Fruit fly (Drosophila melanogaster) whole organism, embryonic: ENCODE results near the gene Ts.

Source experiments
- BEAF-32 ChIP-seq: fragments of 200-800 bp; sonication (Bioruptor generic); optimal IDR thresholded peaks from 3 replicates; lab custom pipeline; 2017; ENCODE audit warnings: missing biosample characterization, missing genetic modification characterization, mild to moderate bottlenecking, moderate library complexity, missing genetic modification reagents
- Bgb ChIP-seq: fragments of 200-800 bp; sonication (Bioruptor generic); IDR thresholded peaks from 2 replicates; pipeline ENCODE4 v1.3.6; 2022; ENCODE audit warnings: missing biosample characterization, missing genetic modification characterization; ENCODE audit not compliant: partially characterized antibody
- CG11085 ChIP-seq: fragments of 200-800 bp; sonication (Bioruptor generic); IDR thresholded peaks from 2 replicates; pipeline ENCODE4 v1.3.6; 2022; ENCODE audit warnings: missing biosample characterization, missing genetic modification characterization
- CG12104 ChIP-seq: fragments of 200-800 bp; sonication (Bioruptor generic); optimal IDR thresholded peaks from 3 replicates; lab custom pipeline; 2016; ENCODE audit warnings: missing biosample characterization, missing genetic modification characterization
- CG12219 ChIP-seq: fragments of 200-800 bp; sonication (Bioruptor generic); optimal IDR thresholded peaks from 3 replicates; lab custom pipeline; 2018; ENCODE audit warnings: missing biosample characterization, mild to moderate bottlenecking, missing genetic modification characterization
- CG12391 ChIP-seq: fragments of 200-800 bp; sonication (Bioruptor generic); optimal IDR thresholded peaks from 3 replicates; lab custom pipeline; 2018; ENCODE audit warnings: missing biosample characterization, mild to moderate bottlenecking, missing genetic modification characterization, moderate library complexity
- CG16813 ChIP-seq: fragments of 200-800 bp; sonication (Bioruptor generic); IDR thresholded peaks from 3 replicates; pipeline ENCODE4 v1.3.6; 2022; ENCODE audit warnings: missing biosample characterization, missing genetic modification characterization; ENCODE audit not compliant: partially characterized antibody
- CG18764 ChIP-seq: fragments of 200-800 bp; sonication (Bioruptor generic); optimal IDR thresholded peaks from 3 replicates; lab custom pipeline; 2016; ENCODE audit warnings: missing biosample characterization, missing genetic modification characterization
- CG2712 ChIP-seq: fragments of 200-800 bp; optimal IDR thresholded peaks from 3 replicates; lab custom pipeline; 2019; ENCODE audit warnings: missing biosample characterization, mild to moderate bottlenecking, missing genetic modification characterization, moderate library complexity
- CG30431 ChIP-seq: fragments of 200-800 bp; sonication (Bioruptor generic); optimal IDR thresholded peaks from 2 replicates; lab custom pipeline; 2017; ENCODE audit warnings: missing biosample characterization, missing genetic modification characterization
- CG34224 ChIP-seq: fragments of 200-800 bp; sonication (Bioruptor generic); IDR thresholded peaks from 3 replicates; pipeline ENCODE4 v1.3.6; 2022; ENCODE audit warnings: missing biosample characterization, missing genetic modification characterization; ENCODE audit not compliant: partially characterized antibody
- CG3838 ChIP-seq: fragments of 200-800 bp; sonication (Bioruptor generic); optimal IDR thresholded peaks from 3 replicates; lab custom pipeline; 2016; ENCODE audit warnings: missing biosample characterization, missing genetic modification characterization
- CG5245 ChIP-seq: fragments of 200-800 bp; sonication (Bioruptor generic); optimal IDR thresholded peaks from 3 replicates; lab custom pipeline; 2016; ENCODE audit warnings: missing biosample characterization, missing genetic modification characterization
- CG8924 ChIP-seq: fragments of 200-800 bp; optimal IDR thresholded peaks from 3 replicates; lab custom pipeline; 2019; ENCODE audit warnings: missing biosample characterization, mild to moderate bottlenecking, missing genetic modification characterization, moderate library complexity
- D19B ChIP-seq: fragments of 200-800 bp; sonication (Bioruptor generic); optimal IDR thresholded peaks from 2 replicates; lab custom pipeline; 2017; ENCODE audit warnings: missing biosample characterization, mild to moderate bottlenecking, missing genetic modification characterization
- H15 ChIP-seq: fragments of 200-800 bp; sonication (Bioruptor generic); IDR thresholded peaks from 3 replicates; pipeline ENCODE4 v1.3.6; 2022; ENCODE audit warnings: missing biosample characterization, missing genetic modification characterization
- HLHmδ ChIP-seq: fragments of 200-800 bp; sonication (Bioruptor generic); optimal IDR thresholded peaks from 2 replicates; lab custom pipeline; 2018; ENCODE audit warnings: missing biosample characterization, mild to moderate bottlenecking, missing genetic modification characterization, moderate library complexity
- Hmx ChIP-seq: fragments of 200-800 bp; sonication (Bioruptor generic); optimal IDR thresholded peaks from 2 replicates; lab custom pipeline; 2016; ENCODE audit warnings: missing biosample characterization, missing genetic modification characterization
- Lhr ChIP-seq: fragments of 200-800 bp; sonication (Bioruptor generic); optimal IDR thresholded peaks from 3 replicates; lab custom pipeline; 2017; ENCODE audit warnings: mild to moderate bottlenecking, missing biosample characterization, missing genetic modification reagents, missing genetic modification characterization
- Med ChIP-seq: fragments of 200-800 bp; sonication (Bioruptor generic); peaks from one replicate; lab custom pipeline; 2016; ENCODE audit warnings: missing biosample characterization, missing genetic modification characterization, mild to moderate bottlenecking, inconsistent platforms, moderate library complexity
- Mrtf ChIP-seq: fragments of 200-800 bp; sonication (Bioruptor generic); IDR thresholded peaks from 3 replicates; pipeline ENCODE4 v1.3.6; 2022; ENCODE audit warnings: missing biosample characterization, missing genetic modification characterization
- NFAT ChIP-seq: fragments of 200-800 bp; sonication (Bioruptor generic); IDR thresholded peaks from 2 replicates; pipeline ENCODE4 v1.3.6; 2022; ENCODE audit warnings: missing biosample characterization, missing genetic modification characterization
- Ptx1 ChIP-seq: fragments of 200-800 bp; sonication (Bioruptor generic); IDR thresholded peaks from 2 replicates; pipeline ENCODE4 v1.3.6; 2022; ENCODE audit warnings: missing biosample characterization, missing genetic modification characterization
- Rfx ChIP-seq: fragments of 200-800 bp; sonication (Bioruptor generic); IDR thresholded peaks from 2 replicates; pipeline ENCODE4 v1.3.6; 2022; ENCODE audit warnings: missing biosample characterization, missing genetic modification characterization
- Side ChIP-seq: fragments of 200-800 bp; sonication (Bioruptor generic); optimal IDR thresholded peaks from 2 replicates; lab custom pipeline; 2016; ENCODE audit warnings: missing biosample characterization, missing genetic modification characterization
- Sin3A ChIP-seq: fragments of >200 bp; optimal IDR thresholded peaks from 2 replicates; lab custom pipeline; 2018
- Sox102F ChIP-seq: fragments of 200-800 bp; sonication (Bioruptor generic); optimal IDR thresholded peaks from 2 replicates; lab custom pipeline; 2018; ENCODE audit warnings: missing biosample characterization, mild to moderate bottlenecking, missing genetic modification characterization, moderate library complexity
- Xrp1 ChIP-seq: fragments of 200-800 bp; sonication (Bioruptor generic); IDR thresholded peaks from 2 replicates; pipeline ENCODE4 v1.3.6; 2022; ENCODE audit warnings: missing biosample characterization, missing genetic modification characterization
- ci ChIP-seq: fragments of 200-800 bp; sonication (Bioruptor generic); IDR thresholded peaks from 3 replicates; pipeline ENCODE4 v1.3.6; 2022; ENCODE audit warnings: missing biosample characterization, missing genetic modification characterization
- crc ChIP-seq: fragments of 200-800 bp; sonication (Bioruptor generic); optimal IDR thresholded peaks from 2 replicates; lab custom pipeline; 2016; ENCODE audit warnings: missing biosample characterization, missing genetic modification characterization
- cwo ChIP-seq: fragments of 200-800 bp; sonication (Bioruptor generic); optimal IDR thresholded peaks from 3 replicates; lab custom pipeline; 2017; ENCODE audit warnings: missing biosample characterization, missing genetic modification characterization, mild to moderate bottlenecking, moderate library complexity, missing genetic modification reagents
- danr ChIP-seq: fragments of 200-800 bp; sonication (Bioruptor generic); IDR thresholded peaks from 2 replicates; pipeline ENCODE4 v1.3.6; 2022; ENCODE audit warnings: missing biosample characterization, missing genetic modification characterization
- dysf ChIP-seq: fragments of 200-800 bp; sonication (Bioruptor generic); IDR thresholded peaks from 3 replicates; pipeline ENCODE4 v1.3.6; 2022; ENCODE audit warnings: missing biosample characterization, missing genetic modification characterization
- eyg ChIP-seq: fragments of 200-800 bp; sonication (Bioruptor generic); optimal IDR thresholded peaks from 3 replicates; lab custom pipeline; 2016; ENCODE audit warnings: missing biosample characterization, missing genetic modification characterization
- fd96Cb ChIP-seq: fragments of 200-800 bp; sonication (Bioruptor generic); optimal IDR thresholded peaks from 2 replicates; lab custom pipeline; 2018; ENCODE audit warnings: missing biosample characterization, mild to moderate bottlenecking, missing genetic modification characterization, moderate library complexity
- gce ChIP-seq: fragments of 200-800 bp; sonication (Bioruptor generic); IDR thresholded peaks from 3 replicates; pipeline ENCODE4 v1.3.6; 2022; ENCODE audit warnings: missing biosample characterization, missing genetic modification characterization
- ind ChIP-seq: fragments of 200-800 bp; sonication (Bioruptor generic); optimal IDR thresholded peaks from 3 replicates; lab custom pipeline; 2016; ENCODE audit warnings: missing biosample characterization, missing genetic modification characterization
- klu ChIP-seq: fragments of 200-800 bp; sonication (Bioruptor generic); IDR thresholded peaks from 2 replicates; pipeline ENCODE4 v1.3.6; 2022; ENCODE audit warnings: missing biosample characterization, missing genetic modification characterization
- lab ChIP-seq: fragments of 200-800 bp; sonication (Bioruptor generic); optimal IDR thresholded peaks from 3 replicates; lab custom pipeline; 2017; ENCODE audit warnings: missing biosample characterization, missing genetic modification characterization, mild to moderate bottlenecking, moderate library complexity, missing genetic modification reagents
- nerfin-2 ChIP-seq: fragments of 200-800 bp; sonication (Bioruptor generic); IDR thresholded peaks from 2 replicates; pipeline ENCODE4 v1.3.6; 2022; ENCODE audit warnings: missing biosample characterization, missing genetic modification characterization; ENCODE audit not compliant: partially characterized antibody
- pfk ChIP-seq: fragments of 200-800 bp; sonication (Bioruptor generic); optimal IDR thresholded peaks from 2 replicates; lab custom pipeline; 2018; ENCODE audit warnings: missing biosample characterization, mild to moderate bottlenecking, missing genetic modification characterization, moderate library complexity
- row ChIP-seq: fragments of 200-800 bp; sonication (Bioruptor generic); IDR thresholded peaks from 3 replicates; pipeline ENCODE4 v1.3.6; 2022; ENCODE audit warnings: missing biosample characterization, missing genetic modification characterization
- sens ChIP-seq: fragments of 200-800 bp; sonication (Bioruptor generic); peaks from one replicate; lab custom pipeline; 2016; ENCODE audit warnings: missing biosample characterization, missing genetic modification characterization
- sr ChIP-seq: fragments of 200-800 bp; sonication (Bioruptor generic); IDR thresholded peaks from 3 replicates; pipeline ENCODE4 v1.3.6; 2022; ENCODE audit warnings: missing biosample characterization, missing genetic modification characterization
- stwl ChIP-seq: fragments of 200-800 bp; sonication (Bioruptor generic); optimal IDR thresholded peaks from 3 replicates; lab custom pipeline; 2018; ENCODE audit warnings: missing biosample characterization, mild to moderate bottlenecking, missing genetic modification characterization, moderate library complexity
- trem ChIP-seq: fragments of 200-800 bp; optimal IDR thresholded peaks from 3 replicates; lab custom pipeline; 2019; ENCODE audit warnings: missing biosample characterization, mild to moderate bottlenecking, missing genetic modification characterization, moderate library complexity
- ttk ChIP-seq: fragments of 200-800 bp; sonication (Bioruptor generic); IDR thresholded peaks from 2 replicates; pipeline ENCODE4 v2.1.2; 2022; ENCODE audit warnings: missing biosample characterization, missing genetic modification characterization
- unc-4 ChIP-seq: fragments of 200-800 bp; sonication (Bioruptor generic); IDR thresholded peaks from 2 replicates; pipeline ENCODE4 v1.3.6; 2022; ENCODE audit warnings: missing biosample characterization, missing genetic modification characterization; ENCODE audit not compliant: partially characterized antibody

Ts gene

DNA sequence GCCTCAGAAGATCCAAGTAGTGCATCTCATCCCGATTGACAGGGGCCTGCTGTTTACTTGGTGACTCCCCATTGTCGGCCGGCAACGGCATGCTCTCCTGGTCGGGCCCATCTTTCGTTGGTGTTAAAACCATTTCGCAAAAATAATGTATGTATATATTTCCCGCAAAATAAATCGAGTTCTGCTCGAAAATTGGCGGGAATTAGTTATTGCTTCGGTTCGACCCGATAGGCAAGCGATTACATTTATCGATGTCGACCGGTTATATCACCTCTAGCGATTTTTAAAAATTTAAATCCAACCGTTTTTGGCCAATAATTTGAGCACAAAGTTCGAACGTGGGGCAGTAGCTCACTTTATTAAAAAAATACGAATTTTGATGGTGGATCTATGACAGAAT, at the start of gene Ts (continued):
- peak; percentile 6 for TF ChIP-seq CG2712 (tag; lab: Kevin White, UChicago)
- peak; percentile 88 for TF ChIP-seq Bgb (GFP tag; lab: Robert Waterston, UW)
- TF ChIP-seq CG34224 (GFP tag; lab: Robert Waterston, UW), result peak; percentile 86
- TF ChIP-seq nerfin-2 (GFP tag; lab: Robert Waterston, UW), result peak; percentile 79
- no peak for TF ChIP-seq CG8924 (tag; lab: Kevin White, UChicago)
- TF ChIP-seq crc (GFP tag; lab: Kevin White, UChicago), result no peak

dm6 chr2L:3018212-3018611, 48.8 kb upstream of the Ts start, which contains the start of the genes CG17224 and CG17264:
CG17224 (minus strand) TSS chr2L:3018308.
CG17264 (plus strand) TSS chr2L:3018508.
- TF ChIP-seq stwl (tag; lab: Kevin White, UChicago), result peak; percentile 37
- TF ChIP-seq pfk (GFP tag; lab: Kevin White, UChicago), result peak; percentile 86
- peak; percentile 73 for TF ChIP-seq sens (GFP tag; lab: Kevin White, UChicago)
- peak; percentile 52 for TF ChIP-seq HLHmδ (GFP tag; lab: Kevin White, UChicago)
- no peak for TF ChIP-seq Lhr
- TF ChIP-seq sr (GFP tag; lab: Robert Waterston, UW), result peak; percentile 45; the same call in 1 of the 3 replicates
- peak; percentile 20 for TF ChIP-seq trem
- peak; percentile 3 for TF ChIP-seq Med
- TF ChIP-seq CG11085 (GFP tag; lab: Robert Waterston, UW), result no peak

- no peak for TF ChIP-seq Side (GFP tag; lab: Kevin White, UChicago)
- TF ChIP-seq klu (GFP tag; lab: Robert Waterston, UW), result no peak
- TF ChIP-seq CG30431 (GFP tag; lab: Kevin White, UChicago), result peak; percentile 18
- peak; percentile 32 for TF ChIP-seq fd96Cb (tag; lab: Kevin White, UChicago)
- TF ChIP-seq Mrtf (GFP tag; lab: Robert Waterston, UW), result 0 out of 3 replicates have a peak, but pooled peaks have one; percentile 24
- peak; percentile 33; the same call in 1 of the 2 replicates for TF ChIP-seq Ptx1 (GFP tag; lab: Robert Waterston, UW)
- peak; percentile 29 for TF ChIP-seq ind (GFP tag; lab: Kevin White, UChicago)
- peak; percentile 21 for TF ChIP-seq Med
- peak; percentile 58; the same call in 1 of the 2 replicates for TF ChIP-seq Xrp1
- no peak for TF ChIP-seq cwo (GFP tag; lab: Kevin White, UChicago)
- peak; percentile 59; the same call in 2 of the 3 replicates for TF ChIP-seq dysf (GFP tag; lab: Robert Waterston, UW)
- TF ChIP-seq Sin3A (lab: Kevin White, UChicago), result no peak
- no peak for TF ChIP-seq CG12219 (GFP tag; lab: Kevin White, UChicago)
- no peak for TF ChIP-seq NFAT (GFP tag; lab: Robert Waterston, UW)
- TF ChIP-seq ci, result peak; percentile 65; the same call in 1 of the 3 replicates
- TF ChIP-seq ttk (GFP tag; lab: Robert Waterston, UW), result 0 out of 2 replicates have a peak, but pooled peaks have one; percentile 23
- peak; percentile 37 for TF ChIP-seq CG5245 (GFP tag; lab: Kevin White, UChicago)
- TF ChIP-seq eyg (GFP tag; lab: Kevin White, UChicago), result no peak
- no peak for TF ChIP-seq CG3838 (GFP tag; lab: Kevin White, UChicago)
- TF ChIP-seq lab, result no peak
- TF ChIP-seq H15 (GFP tag; lab: Robert Waterston, UW), result 0 out of 3 replicates have a peak, but pooled peaks have one; percentile 42
- TF ChIP-seq gce, result 0 out of 3 replicates have a peak, but pooled peaks have one; percentile 29
- TF ChIP-seq Sox102F (GFP tag; lab: Kevin White, UChicago), result peak; percentile 64
- TF ChIP-seq BEAF-32 (GFP tag; lab: Kevin White, UChicago), result no peak
- TF ChIP-seq Hmx (GFP tag; lab: Kevin White, UChicago), result no peak
- no peak for TF ChIP-seq unc-4 (GFP tag; lab: Robert Waterston, UW)
- no peak for TF ChIP-seq D19B (GFP tag; lab: Kevin White, UChicago)
- TF ChIP-seq Rfx (GFP tag; lab: Robert Waterston, UW), result peak; percentile 47
- TF ChIP-seq CG18764 (GFP tag; lab: Kevin White, UChicago), result no peak
- peak; percentile 18 for TF ChIP-seq CG12391 (tag; lab: Kevin White, UChicago)
- no peak for TF ChIP-seq CG12104
- TF ChIP-seq row (GFP tag; lab: Robert Waterston, UW), result peak; percentile 51; the same call in 2 of the 3 replicates
- no peak for TF ChIP-seq CG16813 (GFP tag; lab: Robert Waterston, UW)
- no peak for TF ChIP-seq danr (GFP tag; lab: Robert Waterston, UW)
Measured at dm6 chr2L:3012780-3013179, 43.3 kb upstream of the Ts start.
